Fruit fly (Drosophila melanogaster) whole organism, embryonic: ENCODE data around the gene CG6441.

Experiments
- Bdp1 ChIP-seq: fragments of 200-800 bp; sonication (Bioruptor generic); optimal IDR thresholded peaks from 3 replicates; lab custom pipeline; 2016; ENCODE audit warnings: missing biosample characterization, missing genetic modification characterization
- CG12942 ChIP-seq: fragments of 200-800 bp; sonication (Bioruptor generic); optimal IDR thresholded peaks from 3 replicates; lab custom pipeline; 2016; ENCODE audit warnings: missing biosample characterization, missing genetic modification characterization
- CG14710 ChIP-seq: fragments of 200-800 bp; sonication (Bioruptor generic); optimal IDR thresholded peaks from 3 replicates; lab custom pipeline; 2019; ENCODE audit warnings: missing biosample characterization, mild to moderate bottlenecking, missing genetic modification characterization, moderate library complexity
- CG16813 ChIP-seq: fragments of 200-800 bp; sonication (Bioruptor generic); IDR thresholded peaks from 3 replicates; pipeline ENCODE4 v1.3.6; 2022; ENCODE audit warnings: missing biosample characterization, missing genetic modification characterization; ENCODE audit not compliant: partially characterized antibody
- CG16815 ChIP-seq: fragments of 200-800 bp; sonication (Bioruptor generic); optimal IDR thresholded peaks from 3 replicates; lab custom pipeline; 2017; ENCODE audit warnings: missing biosample characterization, mild to moderate bottlenecking, missing genetic modification characterization
- CG30431 ChIP-seq: fragments of 200-800 bp; sonication (Bioruptor generic); optimal IDR thresholded peaks from 2 replicates; lab custom pipeline; 2017; ENCODE audit warnings: missing biosample characterization, missing genetic modification characterization
- CG31388 ChIP-seq: fragments of 200-800 bp; sonication (Bioruptor generic); optimal IDR thresholded peaks from 2 replicates; lab custom pipeline; 2016; ENCODE audit warnings: missing biosample characterization, missing genetic modification characterization
- CG34422 ChIP-seq: fragments of 200-800 bp; sonication (Bioruptor generic); IDR thresholded peaks from 3 replicates; pipeline ENCODE4 v1.3.6; 2022; ENCODE audit warnings: missing biosample characterization, missing genetic modification characterization
- CG43689 ChIP-seq: fragments of 200-800 bp; sonication (Bioruptor generic); IDR thresholded peaks from 2 replicates; pipeline ENCODE4 v1.3.6; 2022; ENCODE audit warnings: missing biosample characterization, missing genetic modification characterization
- CG4424 ChIP-seq: fragments of 200-800 bp; sonication (Bioruptor generic); optimal IDR thresholded peaks from 3 replicates; lab custom pipeline; 2016; ENCODE audit warnings: missing biosample characterization, missing genetic modification characterization
- CG4707 ChIP-seq: fragments of 200-800 bp; sonication (Bioruptor generic); optimal IDR thresholded peaks from 2 replicates; lab custom pipeline; 2018; ENCODE audit warnings: missing biosample characterization, mild to moderate bottlenecking, missing genetic modification characterization, moderate library complexity
- CG5953 ChIP-seq: fragments of 200-800 bp; sonication (Bioruptor generic); IDR thresholded peaks from 2 replicates; pipeline ENCODE4 v1.3.6; 2022; ENCODE audit warnings: missing biosample characterization, missing genetic modification characterization
- CG6683 ChIP-seq: fragments of 200-800 bp; sonication (Bioruptor generic); optimal IDR thresholded peaks from 2 replicates; lab custom pipeline; 2017; ENCODE audit warnings: missing biosample characterization, mild to moderate bottlenecking, missing genetic modification characterization, missing genetic modification reagents
- CG7928 ChIP-seq: fragments of 200-800 bp; sonication (Bioruptor generic); optimal IDR thresholded peaks from 2 replicates; lab custom pipeline; 2017; ENCODE audit warnings: missing biosample characterization, mild to moderate bottlenecking, missing genetic modification characterization
- CG7963 ChIP-seq: fragments of 200-800 bp; sonication (Bioruptor generic); IDR thresholded peaks from 3 replicates; pipeline ENCODE4 v1.3.6; 2022; ENCODE audit warnings: missing biosample characterization, missing genetic modification characterization; ENCODE audit not compliant: partially characterized antibody
- CG9215 ChIP-seq: fragments of 200-800 bp; sonication (Bioruptor generic); IDR thresholded peaks from 2 replicates; pipeline ENCODE4 v1.3.6; 2022; ENCODE audit warnings: missing biosample characterization, missing genetic modification characterization
- CG9932 ChIP-seq: fragments of 200-800 bp; sonication (Bioruptor generic); IDR thresholded peaks from 2 replicates; pipeline ENCODE4 v1.3.6; 2022; ENCODE audit warnings: missing biosample characterization, missing genetic modification characterization
- CoRest ChIP-seq: fragments of 200-800 bp; sonication (Bioruptor generic); optimal IDR thresholded peaks from 3 replicates; lab custom pipeline; 2018; ENCODE audit warnings: missing biosample characterization, mild to moderate bottlenecking, missing genetic modification characterization, moderate library complexity
- Elba2 ChIP-seq: fragments of 200-800 bp; sonication (Bioruptor generic); optimal IDR thresholded peaks from 3 replicates; lab custom pipeline; 2016; ENCODE audit warnings: missing biosample characterization, missing genetic modification characterization
- Hmr ChIP-seq: fragments of 200-800 bp; sonication (Bioruptor generic); optimal IDR thresholded peaks from 3 replicates; lab custom pipeline; 2017; ENCODE audit warnings: mild to moderate bottlenecking, missing biosample characterization, missing genetic modification reagents, missing genetic modification characterization
- Hr78 ChIP-seq, 2 experiments: fragments of 200-800 bp in 1 of 2; fragments of >200 bp in 1 of 2; sonication (Bioruptor generic) in 1 of 2; optimal IDR thresholded peaks; 2 replicates each; lab custom pipeline; 2017 to 2019; ENCODE audit warnings: missing biosample characterization in 2 of 2, missing genetic modification characterization in 2 of 2, mild to moderate bottlenecking in 1 of 2, moderate library complexity in 1 of 2
- Lim3 ChIP-seq: fragments of 200-800 bp; sonication (Bioruptor generic); IDR thresholded peaks from 2 replicates; pipeline ENCODE4 v1.3.6; 2022; ENCODE audit warnings: missing biosample characterization, missing genetic modification characterization
- MTF-1 ChIP-seq: fragments of 200-800 bp; sonication (Bioruptor generic); optimal IDR thresholded peaks from 2 replicates; lab custom pipeline; 2018; ENCODE audit warnings: missing biosample characterization, mild to moderate bottlenecking, missing genetic modification characterization, borderline replicate concordance
- Poxn ChIP-seq: fragments of 200-800 bp; sonication (Bioruptor generic); IDR thresholded peaks from 2 replicates; pipeline ENCODE4 v1.3.6; 2022; ENCODE audit warnings: missing biosample characterization, missing genetic modification characterization
- Ssrp ChIP-seq: fragments of 200-800 bp; sonication (Bioruptor generic); optimal IDR thresholded peaks from 2 replicates; lab custom pipeline; 2018; ENCODE audit warnings: missing biosample characterization, mild to moderate bottlenecking, missing genetic modification characterization, moderate library complexity
- Xrp1 ChIP-seq: fragments of 200-800 bp; sonication (Bioruptor generic); IDR thresholded peaks from 2 replicates; pipeline ENCODE4 v1.3.6; 2022; ENCODE audit warnings: missing biosample characterization, missing genetic modification characterization
- YL-1 ChIP-seq: fragments of 200-800 bp; sonication (Bioruptor generic); optimal IDR thresholded peaks from 3 replicates; lab custom pipeline; 2017; ENCODE audit warnings: missing biosample characterization, mild to moderate bottlenecking, missing genetic modification characterization
- amos ChIP-seq: fragments of 200-800 bp; sonication (Bioruptor generic); IDR thresholded peaks from 2 replicates; pipeline ENCODE4 v1.3.6; 2022; ENCODE audit warnings: missing biosample characterization, missing genetic modification characterization; ENCODE audit not compliant: partially characterized antibody
- az2 ChIP-seq: fragments of 200-800 bp; sonication (Bioruptor generic); optimal IDR thresholded peaks from 3 replicates; lab custom pipeline; 2016; ENCODE audit warnings: missing biosample characterization, missing genetic modification characterization
- bab2 ChIP-seq: fragments of 200-800 bp; sonication (Bioruptor generic); optimal IDR thresholded peaks from 2 replicates; lab custom pipeline; 2016; ENCODE audit warnings: missing biosample characterization, missing genetic modification characterization
- br ChIP-seq: fragments of >200 bp; optimal IDR thresholded peaks from 2 replicates; lab custom pipeline; 2017
- caup ChIP-seq: fragments of 200-800 bp; sonication (Bioruptor generic); optimal IDR thresholded peaks from 3 replicates; lab custom pipeline; 2017; ENCODE audit warnings: missing biosample characterization, mild to moderate bottlenecking, missing genetic modification characterization, moderate library complexity; ENCODE audit not compliant: severe bottlenecking
- chif ChIP-seq, 2 experiments: fragments of 200-800 bp; sonication (Bioruptor generic); optimal IDR thresholded peaks; 3 replicates each; lab custom pipeline; 2016; ENCODE audit warnings: missing biosample characterization in 2 of 2, missing genetic modification characterization in 2 of 2
- chm ChIP-seq: fragments of 200-800 bp; sonication (Bioruptor generic); IDR thresholded peaks from 2 replicates; pipeline ENCODE4 v1.3.6; 2022; ENCODE audit warnings: missing biosample characterization, missing genetic modification characterization
- emc ChIP-seq: fragments of 200-800 bp; sonication (Bioruptor generic); optimal IDR thresholded peaks from 2 replicates; lab custom pipeline; 2016; ENCODE audit warnings: missing biosample characterization, missing genetic modification characterization
- fru ChIP-seq: fragments of >200 bp; optimal IDR thresholded peaks from 2 replicates; lab custom pipeline; 2017
- gcm ChIP-seq: fragments of 200-800 bp; sonication (Bioruptor generic); optimal IDR thresholded peaks from 2 replicates; lab custom pipeline; 2019; ENCODE audit warnings: missing biosample characterization, mild to moderate bottlenecking, missing genetic modification characterization, moderate library complexity
- gro ChIP-seq: fragments of 200-800 bp; sonication (Bioruptor generic); optimal IDR thresholded peaks from 2 replicates; lab custom pipeline; 2016; ENCODE audit warnings: missing biosample characterization, missing genetic modification characterization
- hbn ChIP-seq: fragments of 200-800 bp; sonication (Bioruptor generic); IDR thresholded peaks from 2 replicates; pipeline ENCODE4 v1.3.6; 2022; ENCODE audit warnings: missing biosample characterization, missing genetic modification characterization; ENCODE audit not compliant: partially characterized antibody
- her ChIP-seq: fragments of 200-800 bp; sonication (Bioruptor generic); optimal IDR thresholded peaks from 2 replicates; lab custom pipeline; 2016; ENCODE audit warnings: missing biosample characterization, missing genetic modification characterization
- hkb ChIP-seq, 2 experiments: fragments of 200-800 bp in 1 of 2; fragments of >200 bp in 1 of 2; sonication (Bioruptor generic) in 1 of 2; IDR thresholded peaks in 1 of 2; optimal IDR thresholded peaks in 1 of 2; 2 replicates each; pipeline versions ENCODE4 v1.3.6 to Lab custom; 2017 to 2022; ENCODE audit warnings: missing biosample characterization in 1 of 2, missing genetic modification characterization in 1 of 2
- hth ChIP-seq: fragments of >200 bp; optimal IDR thresholded peaks from 2 replicates; lab custom pipeline; 2017; ENCODE audit warnings: inconsistent platforms
- kay ChIP-seq: fragments of 200-800 bp; sonication (Bioruptor generic); optimal IDR thresholded peaks from 2 replicates; lab custom pipeline; 2016; ENCODE audit warnings: missing biosample characterization, missing genetic modification characterization
- lab ChIP-seq: fragments of 200-800 bp; sonication (Bioruptor generic); optimal IDR thresholded peaks from 3 replicates; lab custom pipeline; 2017; ENCODE audit warnings: missing biosample characterization, missing genetic modification characterization, mild to moderate bottlenecking, moderate library complexity, missing genetic modification reagents
- oc ChIP-seq: fragments of 200-800 bp; sonication (Bioruptor generic); optimal IDR thresholded peaks from 2 replicates; lab custom pipeline; 2018; ENCODE audit warnings: missing biosample characterization, mild to moderate bottlenecking, missing genetic modification characterization, moderate library complexity
- scrt ChIP-seq: fragments of 200-800 bp; sonication (Bioruptor generic); optimal IDR thresholded peaks from 2 replicates; lab custom pipeline; 2018; ENCODE audit warnings: missing biosample characterization, mild to moderate bottlenecking, missing genetic modification characterization, moderate library complexity
- sim ChIP-seq: fragments of 200-800 bp; sonication (Bioruptor generic); IDR thresholded peaks from 2 replicates; pipeline ENCODE4 v1.3.6; 2022; ENCODE audit warnings: missing biosample characterization, missing genetic modification characterization
- slou ChIP-seq: fragments of 200-800 bp; sonication (Bioruptor generic); optimal IDR thresholded peaks from 3 replicates; lab custom pipeline; 2016; ENCODE audit warnings: missing biosample characterization, missing genetic modification characterization
- so ChIP-seq: fragments of 200-800 bp; sonication (Bioruptor generic); IDR thresholded peaks from 3 replicates; pipeline ENCODE4 v1.3.6; 2022; ENCODE audit warnings: missing biosample characterization, missing genetic modification characterization
- tin ChIP-seq: fragments of 200-800 bp; sonication (Bioruptor generic); optimal IDR thresholded peaks from 3 replicates; lab custom pipeline; 2016; ENCODE audit warnings: missing biosample characterization, missing genetic modification characterization
- unpg ChIP-seq: fragments of 200-800 bp; sonication (Bioruptor generic); optimal IDR thresholded peaks from 3 replicates; lab custom pipeline; 2018; ENCODE audit warnings: missing biosample characterization, mild to moderate bottlenecking, missing genetic modification characterization, moderate library complexity

CG6441 gene

dm6 chr2L:7491902-7492301 is 17.4 kb downstream of the CG6441 start (continued):
- TF ChIP-seq Elba2, result no peak
- TF ChIP-seq Xrp1 (GFP tag; lab: Robert Waterston, UW), result peak; percentile 71; the same call in 1 of the 2 replicates
- peak in 1 of 2 experiments; percentile 36 for TF ChIP-seq Hr78 (GFP tag; optimal IDR thresholded peaks at IDR 0.05; lab: Kevin White, UChicago)
- no peak for TF ChIP-seq her
- TF ChIP-seq CG34422 (GFP tag; lab: Robert Waterston, UW), result peak; percentile 44; the same call in 1 of the 3 replicates
- TF ChIP-seq Hmr, result peak; percentile 16
- no peak for TF ChIP-seq hbn (GFP tag; lab: Robert Waterston, UW)
- TF ChIP-seq chif (GFP tag; optimal IDR thresholded peaks at IDR 0.05; lab: Kevin White, UChicago), result no peak
- peak; percentile 41 for TF ChIP-seq gcm
- TF ChIP-seq caup, result no peak
- no peak for TF ChIP-seq kay
- no peak for TF ChIP-seq Lim3 (GFP tag; lab: Robert Waterston, UW)
- no peak for TF ChIP-seq Bdp1
- no peak for TF ChIP-seq chm (GFP tag; lab: Robert Waterston, UW)
- no peak for TF ChIP-seq Poxn (GFP tag; lab: Robert Waterston, UW)
- TF ChIP-seq CG43689 (GFP tag; lab: Robert Waterston, UW), result no peak
- TF ChIP-seq MTF-1 (GFP tag; lab: Kevin White, UChicago), result no peak
- TF ChIP-seq CG5953 (GFP tag; lab: Robert Waterston, UW), result peak; percentile 60
- TF ChIP-seq CG7963, result no peak
- peak; percentile 48 for TF ChIP-seq Ssrp
- TF ChIP-seq lab (GFP tag; lab: Kevin White, UChicago), result peak; percentile 66
- no peak for TF ChIP-seq slou (GFP tag; lab: Kevin White, UChicago)
- TF ChIP-seq tin (GFP tag; lab: Kevin White, UChicago), result peak; percentile 14
- TF ChIP-seq unpg, result peak; percentile 55
- no peak for TF ChIP-seq CG30431 (GFP tag; lab: Kevin White, UChicago)
- TF ChIP-seq oc (tag; lab: Kevin White, UChicago), result peak; percentile 41
- TF ChIP-seq CG4707 (GFP tag; lab: Kevin White, UChicago), result no peak
- no peak for TF ChIP-seq CG31388
- no peak for TF ChIP-seq CG16813 (GFP tag; lab: Robert Waterston, UW)
- no peak for TF ChIP-seq CG9215 (GFP tag; lab: Robert Waterston, UW)
- TF ChIP-seq CoRest (tag; lab: Kevin White, UChicago), result peak; percentile 49
- no peak for TF ChIP-seq YL-1 (GFP tag; lab: Kevin White, UChicago)
- peak; percentile 46 for TF ChIP-seq CG4424 (GFP tag; lab: Kevin White, UChicago)
- no peak for TF ChIP-seq CG12942 (GFP tag; lab: Kevin White, UChicago)
- no peak for TF ChIP-seq gro (GFP tag; lab: Kevin White, UChicago)
- TF ChIP-seq CG9932, result no peak
- TF ChIP-seq CG6683 (GFP tag; lab: Kevin White, UChicago), result no peak
- TF ChIP-seq sim, result no peak
- no peak for TF ChIP-seq bab2 (GFP tag; lab: Kevin White, UChicago)
- no peak for TF ChIP-seq emc (GFP tag; lab: Kevin White, UChicago)
- no peak for TF ChIP-seq hth (lab: Kevin White, UChicago)
- peak; percentile 24 for TF ChIP-seq CG14710
- no peak for TF ChIP-seq fru (lab: Kevin White, UChicago)
- no peak for TF ChIP-seq scrt (GFP tag; lab: Kevin White, UChicago)
- no peak for TF ChIP-seq br (lab: Kevin White, UChicago)
- TF ChIP-seq CG7928 (GFP tag; lab: Kevin White, UChicago), result no peak
- no peak for TF ChIP-seq amos
- TF ChIP-seq CG16815, result no peak
- peak; percentile 47 for TF ChIP-seq az2
- TF ChIP-seq so (GFP tag; lab: Robert Waterston, UW), result no peak; the same call in 1 of the 3 replicates
- TF ChIP-seq hkb (optimal IDR thresholded peaks at IDR 0.05; lab: Kevin White, UChicago), result no peak
- peak; percentile 70 for TF ChIP-seq hkb (GFP tag; IDR thresholded peaks at IDR 0.05; lab: Robert Waterston, UW)
